Worm (Caenorhabditis elegans): ENCODE measurements around the gene W02G9.4.

The W02G9.4 gene

DNA sequence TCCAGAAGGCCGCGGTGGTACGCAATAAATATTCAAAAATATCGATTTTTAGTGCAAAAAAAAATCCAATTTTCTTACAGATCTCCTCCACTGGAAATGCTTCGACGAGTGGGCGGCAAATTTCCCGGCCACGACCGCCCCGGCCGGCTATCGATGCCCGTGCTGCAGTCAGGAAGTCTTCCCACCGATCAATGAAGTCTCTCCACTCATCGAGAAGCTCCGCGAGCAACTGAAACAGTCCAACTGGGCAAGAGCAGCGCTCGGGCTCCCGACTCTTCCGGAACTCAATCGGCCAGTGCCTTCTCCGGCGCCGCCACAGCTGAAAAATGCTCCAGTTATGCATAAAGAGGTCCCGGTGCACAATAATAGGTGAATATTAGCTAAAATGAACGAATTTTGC lies 29.2 kb downstream of the W02G9.4 start, which contains the start of gene Y45G12B.3:
Gene Y45G12B.3 (minus strand): TSS at position 320 of the 400 bp plus-strand sequence.
- TF ChIP-seq dmd-4 (tag; optimal IDR thresholded peaks at IDR 0.05): no peak
- TF ChIP-seq crh-2 (tag; optimal IDR thresholded peaks at IDR 0.05): no peak
- no peak for TF ChIP-seq mbf-1 (tag; optimal IDR thresholded peaks at IDR 0.05)
- TF ChIP-seq snpc-4 (tag; optimal IDR thresholded peaks at IDR 0.05): no peak
- no peak for TF ChIP-seq R02D3.7 (tag; optimal IDR thresholded peaks at IDR 0.05)
- TF ChIP-seq lin-39 (tag; optimal IDR thresholded peaks at IDR 0.05): no peak
- TF ChIP-seq nhr-129 (tag; optimal IDR thresholded peaks at IDR 0.05): no peak
- no peak for TF ChIP-seq skn-1 (tag; optimal IDR thresholded peaks at IDR 0.05)
- no peak for TF ChIP-seq nhr-23 (tag; optimal IDR thresholded peaks at IDR 0.05)
- no peak for TF ChIP-seq nhr-10 (tag; optimal IDR thresholded peaks at IDR 0.05)
- no peak for TF ChIP-seq nhr-12 (tag; optimal IDR thresholded peaks at IDR 0.05)
- no peak for TF ChIP-seq aly-2 (tag; optimal IDR thresholded peaks at IDR 0.05)
- TF ChIP-seq elt-1 (tag; optimal IDR thresholded peaks at IDR 0.05): no peak
- no peak for TF ChIP-seq nhr-25 (tag; optimal IDR thresholded peaks at IDR 0.05)
- no peak for TF ChIP-seq nhr-77 (tag; optimal IDR thresholded peaks at IDR 0.05)
- no peak for TF ChIP-seq fos-1 (tag; optimal IDR thresholded peaks at IDR 0.05)
- no peak for TF ChIP-seq ceh-82 (tag; optimal IDR thresholded peaks at IDR 0.05)
- TF ChIP-seq lsy-2 (tag; optimal IDR thresholded peaks at IDR 0.05): no peak
- no peak for TF ChIP-seq nhr-237 (tag; optimal IDR thresholded peaks at IDR 0.05)

ce11 chrV:2697693-2698092 lies 31.0 kb downstream of the W02G9.4 start:
- TF ChIP-seq ztf-11 (tag; optimal IDR thresholded peaks at IDR 0.05) (no peak), unc-55 (GFP tag; optimal IDR thresholded peaks at IDR 0.05) (peak; percentile 19), lsy-2 (tag; optimal IDR thresholded peaks at IDR 0.05) (peak in 1 of 2 experiments; percentile 2)

DNA sequence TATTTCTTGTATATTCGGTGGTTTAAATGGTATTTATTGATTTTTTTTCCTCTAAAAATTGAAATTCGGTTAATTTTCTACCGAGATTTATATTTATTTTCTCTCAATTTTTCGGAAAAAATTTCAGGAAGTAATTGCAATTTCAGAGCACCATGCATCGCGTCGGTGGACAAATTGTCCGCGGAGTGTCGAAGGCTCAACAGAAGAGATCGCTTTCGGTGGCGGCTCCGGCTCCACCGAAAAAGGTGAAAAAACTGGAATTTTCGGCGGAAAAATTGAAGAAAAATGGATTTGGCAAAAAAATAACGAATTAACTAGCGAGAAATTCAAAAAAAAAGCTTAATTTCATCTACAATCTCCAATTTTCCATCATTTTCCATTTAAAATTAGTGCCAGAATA lies 32.1 kb downstream of the W02G9.4 start, which contains the start of gene nuo-5:
Gene nuo-5 (plus strand): TSS at position 147 of the 400 bp plus-strand sequence.
- TF ChIP-seq nhr-129 (tag; optimal IDR thresholded peaks at IDR 0.05) (no peak), sma-9 (GFP tag; optimal IDR thresholded peaks at IDR 0.05) (no peak), sma-9 (tag; optimal IDR thresholded peaks at IDR 0.05) (no peak), ceh-82 (tag; optimal IDR thresholded peaks at IDR 0.05) (no peak), snpc-4 (tag; optimal IDR thresholded peaks at IDR 0.05) (no peak), lin-39 (tag; optimal IDR thresholded peaks at IDR 0.05) (no peak), mdl-1 (tag; optimal IDR thresholded peaks at IDR 0.05) (no peak), crh-2 (tag; optimal IDR thresholded peaks at IDR 0.05) (no peak), nhr-23 (tag; optimal IDR thresholded peaks at IDR 0.05) (no peak), F13H6.1 (tag; optimal IDR thresholded peaks at IDR 0.05) (no peak), nhr-12 (tag; optimal IDR thresholded peaks at IDR 0.05) (no peak), ZK546.5 (tag; optimal IDR thresholded peaks at IDR 0.05) (no peak), alr-1 (tag; optimal IDR thresholded peaks at IDR 0.05) (no peak), egl-27 (tag; optimal IDR thresholded peaks at IDR 0.05) (no peak), nhr-21 (tag; optimal IDR thresholded peaks at IDR 0.05) (no peak), sem-4 (tag; optimal IDR thresholded peaks at IDR 0.05) (no peak), ztf-1 (GFP tag; conservative IDR thresholded peaks at IDR 0.05) (no peak), elt-3 (tag; optimal IDR thresholded peaks at IDR 0.05) (no peak)

ce11 chrV:2702883-2703282 lies 36.2 kb downstream of the W02G9.4 start:
- TF ChIP-seq dmd-4 (tag; optimal IDR thresholded peaks at IDR 0.05) (no peak), nhr-10 (tag; optimal IDR thresholded peaks at IDR 0.05) (no peak), ZK546.5 (tag; optimal IDR thresholded peaks at IDR 0.05) (no peak), fos-1 (tag; optimal IDR thresholded peaks at IDR 0.05) (no peak), C34F6.9 (tag; optimal IDR thresholded peaks at IDR 0.05) (no peak), sem-4 (tag; optimal IDR thresholded peaks at IDR 0.05) (no peak), elt-3 (tag; optimal IDR thresholded peaks at IDR 0.05) (no peak), crh-2 (tag; optimal IDR thresholded peaks at IDR 0.05) (no peak)

DNA sequence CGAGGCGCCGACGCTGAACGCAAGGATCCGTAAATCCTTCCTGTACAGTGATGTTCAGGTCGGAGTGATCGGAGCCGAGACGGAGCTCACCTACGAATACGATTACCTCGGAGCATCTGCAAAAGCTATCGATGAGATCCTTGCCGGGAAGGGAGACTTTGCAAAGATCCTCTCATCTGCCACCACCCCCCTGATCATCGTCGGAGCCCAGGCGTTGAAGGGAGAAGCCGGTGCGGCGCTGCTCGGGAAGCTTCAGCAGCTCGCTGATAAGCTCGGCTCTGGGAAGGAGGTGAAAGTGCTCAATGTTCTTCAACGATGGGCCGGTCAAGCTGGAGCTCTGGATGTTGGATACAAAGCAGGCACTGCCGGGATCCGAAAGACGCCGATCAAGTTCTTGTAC lies 36.6 kb downstream of the W02G9.4 start:
- no peak for TF ChIP-seq nhr-11 (tag; optimal IDR thresholded peaks at IDR 0.05)
- TF ChIP-seq nhr-6 (tag; optimal IDR thresholded peaks at IDR 0.05): no peak
- no peak for TF ChIP-seq nhr-10 (tag; optimal IDR thresholded peaks at IDR 0.05)
- no peak for TF ChIP-seq ztf-11 (tag; optimal IDR thresholded peaks at IDR 0.05)
- TF ChIP-seq ztf-4 (tag; optimal IDR thresholded peaks at IDR 0.05): no peak
- no peak for TF ChIP-seq ceh-16 (tag; optimal IDR thresholded peaks at IDR 0.05)
- no peak for TF ChIP-seq nhr-25 (tag; optimal IDR thresholded peaks at IDR 0.05)
- TF ChIP-seq R02D3.7 (tag; optimal IDR thresholded peaks at IDR 0.05): no peak
- no peak for TF ChIP-seq unc-39 (tag; optimal IDR thresholded peaks at IDR 0.05)
- TF ChIP-seq skn-1 (tag; optimal IDR thresholded peaks at IDR 0.05): no peak
- no peak for TF ChIP-seq lin-11 (tag; optimal IDR thresholded peaks at IDR 0.05)
- no peak for TF ChIP-seq sma-9 (GFP tag; optimal IDR thresholded peaks at IDR 0.05)
- no peak for TF ChIP-seq sma-9 (tag; optimal IDR thresholded peaks at IDR 0.05)
- TF ChIP-seq sma-3 (GFP tag; optimal IDR thresholded peaks at IDR 0.05): no peak
